Worm (Caenorhabditis elegans): ENCODE measurements around the gene atp-4.

DNA sequence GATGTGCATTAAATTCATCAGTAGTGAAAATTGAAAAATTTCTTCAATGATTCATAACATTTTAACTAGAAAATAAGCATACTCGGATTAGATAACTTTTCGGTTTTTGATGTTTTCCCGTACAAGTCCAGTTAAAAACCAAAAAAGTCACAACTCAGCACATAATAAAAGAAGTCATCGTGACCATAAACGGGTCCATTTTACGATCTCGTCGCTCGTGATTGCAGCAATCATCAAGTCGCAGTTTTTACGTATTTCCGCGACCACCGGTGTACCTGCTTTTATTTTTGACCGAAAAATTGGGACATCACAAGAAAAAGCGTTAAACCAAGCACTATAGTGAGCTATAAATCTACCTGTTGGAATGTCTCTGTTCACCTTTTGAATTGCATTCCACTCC lies 34.3 kb upstream of the atp-4 start:
- TF ChIP-seq cog-1 (tag; optimal IDR thresholded peaks at IDR 0.05) (no peak), ref-1 (GFP tag; conservative IDR thresholded peaks at IDR 0.05) (no peak), tab-1 (GFP tag; IDR thresholded peaks at IDR 0.05) (no peak), T22C8.4 (GFP tag; IDR thresholded peaks at IDR 0.05) (no peak), ztf-29 (GFP tag; IDR thresholded peaks at IDR 0.05) (no peak)

Measured in whole organism, midembryonic.